Fruit fly (Drosophila melanogaster) whole organism: ENCODE results near the gene CG43057.

ENCODE experiments used
- CG8478 ChIP-seq: fragments of >200 bp; optimal IDR thresholded peaks from 2 replicates; lab custom pipeline; 2018; ENCODE audit warnings: inconsistent platforms
- Dll ChIP-seq: fragments of >200 bp; optimal IDR thresholded peaks from 2 replicates; lab custom pipeline; 2017
- EcR ChIP-seq, 2 experiments: fragments of >200 bp; optimal IDR thresholded peaks; 2 replicates each; lab custom pipeline; 2017; ENCODE audit warnings: missing biosample characterization in 2 of 2, missing genetic modification characterization in 2 of 2, missing genetic modification reagents in 2 of 2
- pan ChIP-seq: fragments of >200 bp; optimal IDR thresholded peaks from 2 replicates; lab custom pipeline; 2017
- psq ChIP-seq: fragments of >200 bp; optimal IDR thresholded peaks from 2 replicates; lab custom pipeline; 2017
- usp ChIP-seq: fragments of >200 bp; optimal IDR thresholded peaks from 2 replicates; lab custom pipeline; 2017; ENCODE audit warnings: missing biosample characterization, missing genetic modification characterization, mixed read lengths

The CG43057 gene

dm6 chr2L:8213987-8214386 lies 29.8 kb downstream of the CG43057 start, which contains the start of gene CG8353:
TSS of gene CG8353 (plus strand) at chr2L:8214045.
- TF ChIP-seq psq (lab: Kevin White, UChicago) = no peak
- TF ChIP-seq usp = no peak
- TF ChIP-seq pan (lab: Kevin White, UChicago) = no peak
- TF ChIP-seq CG8478 (lab: Kevin White, UChicago) = no peak
- no peak for TF ChIP-seq Dll (lab: Kevin White, UChicago)
- TF ChIP-seq EcR (GFP tag; optimal IDR thresholded peaks at IDR 0.05; lab: Kevin White, UChicago) = no peak

DNA sequence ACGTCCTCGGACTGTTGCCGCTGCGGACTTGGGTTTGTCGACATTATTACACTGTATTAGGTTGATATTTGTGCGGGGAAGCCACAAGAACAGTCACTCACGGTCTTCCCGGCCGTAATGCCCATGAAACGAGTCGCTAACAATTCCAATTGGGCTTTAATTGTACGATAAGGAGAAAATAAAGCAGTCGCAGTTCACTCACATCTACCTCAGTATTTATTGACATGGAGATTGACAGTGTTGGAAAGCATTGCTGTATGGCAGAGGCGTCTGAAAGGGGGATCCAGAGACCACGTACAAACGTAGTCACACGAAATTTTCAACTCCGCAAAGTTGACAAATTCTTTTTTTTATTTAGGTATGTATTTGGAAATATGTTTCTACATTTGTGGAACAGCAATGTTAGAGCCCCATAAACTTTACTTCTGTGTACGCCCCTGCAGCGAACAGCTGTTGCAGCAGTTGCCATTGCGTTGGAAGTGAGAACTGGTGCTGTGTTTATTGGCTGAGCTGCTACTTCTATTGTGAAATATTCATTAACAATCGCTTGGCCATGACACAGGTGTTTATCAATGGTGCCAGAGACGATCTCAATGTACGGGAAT lies 31.0 kb downstream of the CG43057 start, which contains the start of the genes CG8372 and CG8360:
CG8372 (minus strand) TSS at position 237 of the 605 bp plus-strand sequence.
CG8360 (plus strand) TSS at position 294 of the 605 bp plus-strand sequence.
- TF ChIP-seq EcR (GFP tag; optimal IDR thresholded peaks at IDR 0.05; lab: Kevin White, UChicago) (peak in 1 of 2 experiments; percentile 68), usp (no peak)

dm6 chr2L:8211070-8211469 lies 32.7 kb downstream of the CG43057 start, which contains the start of gene Ssb-c31a:
TSS of gene Ssb-c31a (plus strand) at chr2L:8211347.
- no peak for TF ChIP-seq psq (lab: Kevin White, UChicago)
- TF ChIP-seq Dll (lab: Kevin White, UChicago) = no peak
- no peak for TF ChIP-seq pan (lab: Kevin White, UChicago)
- no peak for TF ChIP-seq usp
- no peak for TF ChIP-seq CG8478 (lab: Kevin White, UChicago)
- TF ChIP-seq EcR (GFP tag; optimal IDR thresholded peaks at IDR 0.05; lab: Kevin White, UChicago) = no peak

- TF ChIP-seq psq (lab: Kevin White, UChicago) (no peak), usp (no peak), Dll (lab: Kevin White, UChicago) (no peak), EcR (GFP tag; optimal IDR thresholded peaks at IDR 0.05; lab: Kevin White, UChicago) (no peak), CG8478 (lab: Kevin White, UChicago) (no peak), pan (lab: Kevin White, UChicago) (no peak)
Observed at dm6 chr2L:8210468-8210867, 33.3 kb downstream of the CG43057 start.

dm6 chr2L:8209362-8209761 lies 34.4 kb downstream of the CG43057 start:
- TF ChIP-seq usp (no peak), EcR (GFP tag; optimal IDR thresholded peaks at IDR 0.05; lab: Kevin White, UChicago) (no peak), psq (lab: Kevin White, UChicago) (no peak), CG8478 (lab: Kevin White, UChicago) (no peak)

DNA sequence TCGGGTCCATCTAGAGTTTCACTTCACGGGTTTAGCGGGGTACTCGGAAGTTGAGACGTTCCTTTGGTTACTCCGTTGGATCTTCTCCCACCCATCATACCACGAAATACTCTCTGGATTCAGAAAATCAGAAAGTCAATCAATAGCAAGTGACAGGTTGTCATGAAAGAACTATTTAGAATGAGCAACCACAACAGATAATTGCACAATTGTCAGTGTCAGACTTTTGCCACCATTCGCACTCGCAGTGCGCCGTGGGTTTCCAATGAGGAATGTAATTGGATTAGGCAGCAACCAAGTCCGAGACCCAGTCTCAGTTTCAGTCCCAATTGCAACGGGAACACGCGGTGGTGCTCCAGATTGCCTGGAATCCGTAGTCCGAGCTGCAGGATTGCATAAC lies 37.9 kb downstream of the CG43057 start, which contains the start of gene CG8419:
CG8419 (plus strand) TSS at position 301 of the 400 bp plus-strand sequence.
- TF ChIP-seq usp (no peak), EcR (GFP tag; optimal IDR thresholded peaks at IDR 0.05; lab: Kevin White, UChicago) (no peak), psq (lab: Kevin White, UChicago) (no peak), Dll (lab: Kevin White, UChicago) (no peak), CG8478 (lab: Kevin White, UChicago) (no peak), pan (lab: Kevin White, UChicago) (no peak)

DNA sequence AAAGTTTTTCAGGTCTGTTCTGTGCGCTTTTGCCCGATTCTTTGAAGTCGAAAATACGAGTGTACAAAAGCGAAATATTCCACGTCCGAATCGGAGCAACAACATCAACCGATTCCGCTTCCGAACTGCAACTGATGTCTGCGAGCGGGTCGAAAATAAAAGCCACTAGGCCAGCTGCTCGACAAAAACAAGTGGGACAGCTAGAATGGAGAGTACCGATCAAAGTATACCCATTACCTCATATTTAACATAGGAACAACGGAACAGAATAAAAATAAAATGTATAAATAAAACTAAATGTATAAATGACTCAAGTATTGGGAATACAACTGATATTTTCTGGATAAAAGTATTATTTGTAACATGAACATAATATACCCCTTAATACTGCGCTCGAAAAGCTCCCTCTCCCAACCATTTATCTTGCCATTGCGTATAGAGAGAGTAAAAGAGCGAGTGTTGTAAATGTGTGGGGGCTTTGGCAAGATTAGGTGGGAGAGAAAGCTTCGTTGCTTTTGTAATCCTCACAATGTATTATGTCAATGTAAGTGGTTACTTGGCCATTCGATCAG lies 38.7 kb downstream of the CG43057 start, which contains the start of gene SLC5A11:
SLC5A11 (minus strand) TSS at position 137 of the 572 bp plus-strand sequence.
- TF ChIP-seq pan (lab: Kevin White, UChicago) (peak; percentile 98), CG8478 (lab: Kevin White, UChicago) (no peak)

DNA sequence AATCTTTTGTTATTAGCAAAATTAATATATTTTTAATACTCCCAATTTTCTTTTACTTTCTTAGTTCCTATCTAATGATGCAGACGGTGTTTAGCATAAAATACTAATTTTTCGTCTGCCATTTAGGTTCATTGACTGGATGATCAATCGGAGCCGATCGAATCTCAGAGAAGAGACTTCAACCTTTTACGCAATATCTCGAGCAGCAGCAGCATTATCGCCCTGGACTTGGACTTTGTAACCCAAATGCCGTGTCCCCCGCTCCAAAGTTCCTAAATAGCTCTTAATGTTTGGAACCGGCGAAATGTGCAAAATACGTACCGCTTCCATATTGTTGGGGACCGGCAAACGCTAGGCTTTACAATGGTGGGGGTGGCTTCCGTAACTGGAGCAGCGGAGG lies 39.4 kb downstream of the CG43057 start:
- no peak for TF ChIP-seq psq (lab: Kevin White, UChicago)
- TF ChIP-seq EcR (GFP tag; optimal IDR thresholded peaks at IDR 0.05; lab: Kevin White, UChicago) = no peak
- TF ChIP-seq CG8478 (lab: Kevin White, UChicago) = no peak
- no peak for TF ChIP-seq usp
- no peak for TF ChIP-seq Dll (lab: Kevin White, UChicago)
- no peak for TF ChIP-seq pan (lab: Kevin White, UChicago)

- TF ChIP-seq CG8478 (lab: Kevin White, UChicago) = no peak
- TF ChIP-seq psq (lab: Kevin White, UChicago) = no peak
- TF ChIP-seq EcR (GFP tag; optimal IDR thresholded peaks at IDR 0.05; lab: Kevin White, UChicago) = no peak
- no peak for TF ChIP-seq pan (lab: Kevin White, UChicago)
- TF ChIP-seq usp = no peak
- TF ChIP-seq Dll (lab: Kevin White, UChicago) = no peak
Observed at dm6 chr2L:8203748-8204147, 40.1 kb downstream of the CG43057 start.

- TF ChIP-seq usp = no peak
- TF ChIP-seq pan (lab: Kevin White, UChicago) = no peak
- TF ChIP-seq EcR (GFP tag; optimal IDR thresholded peaks at IDR 0.05; lab: Kevin White, UChicago) = no peak
- TF ChIP-seq CG8478 (lab: Kevin White, UChicago) = no peak
- no peak for TF ChIP-seq Dll (lab: Kevin White, UChicago)
- no peak for TF ChIP-seq psq (lab: Kevin White, UChicago)
Observed at dm6 chr2L:8202569-8202968, 41.2 kb downstream of the CG43057 start.

dm6 chr2L:8198757-8199156 lies 45.0 kb downstream of the CG43057 start, which contains the start of gene PGAP5:
TSS of gene PGAP5 (plus strand) at chr2L:8198882.
- no peak for TF ChIP-seq pan (lab: Kevin White, UChicago)
- no peak for TF ChIP-seq psq (lab: Kevin White, UChicago)
- TF ChIP-seq CG8478 (lab: Kevin White, UChicago) = no peak
- TF ChIP-seq Dll (lab: Kevin White, UChicago) = no peak
- TF ChIP-seq EcR (GFP tag; optimal IDR thresholded peaks at IDR 0.05; lab: Kevin White, UChicago) = no peak
- TF ChIP-seq usp = no peak
